Worm (Caenorhabditis elegans) whole organism, L2 larva: ENCODE measurements around the gene Y45F10B.3.

Experiments used
- elt-3 ChIP-seq: sonication (generic microtip); optimal IDR thresholded peaks from 2 replicates; lab custom pipeline; 2017; ENCODE audit warnings: missing biosample characterization, missing genetic modification characterization
- nhr-237 ChIP-seq: fragments of 150-350 bp; optimal IDR thresholded peaks from 2 replicates; lab custom pipeline; 2014; ENCODE audit warnings: missing biosample characterization, missing genetic modification characterization
- unc-39 ChIP-seq: fragments of 150-350 bp; optimal IDR thresholded peaks from 2 replicates; lab custom pipeline; 2014; ENCODE audit warnings: missing biosample characterization, missing genetic modification characterization
- ztf-4 ChIP-seq: fragments of 150-350 bp; optimal IDR thresholded peaks from 2 replicates; lab custom pipeline; 2014; ENCODE audit warnings: missing biosample characterization, missing genetic modification characterization

DNA sequence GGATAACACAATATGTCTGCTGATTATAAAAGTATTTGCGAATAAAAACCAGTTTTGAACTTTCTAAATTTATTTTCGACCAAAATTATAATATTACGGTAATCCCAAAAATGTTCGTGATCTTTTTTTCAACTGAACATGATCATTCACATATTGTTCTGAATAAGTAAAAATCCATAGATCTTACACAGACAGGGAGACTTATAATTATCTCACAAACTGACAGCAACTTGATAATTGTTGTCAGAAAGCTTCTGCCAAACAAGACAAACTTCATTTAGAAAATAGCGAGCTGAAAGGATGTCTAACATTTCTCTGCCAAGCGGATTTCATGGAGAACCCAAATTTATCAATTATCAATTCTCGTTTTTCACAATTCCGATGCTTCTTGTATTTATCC lies 33.0 kb downstream of the Y45F10B.3 start, which contains the start of gene sru-21:
- TF ChIP-seq nhr-237: no peak
- TF ChIP-seq ztf-4: no peak
- TF ChIP-seq elt-3 (tag; lab: Kevin White, UChicago): no peak
- no peak for TF ChIP-seq unc-39 (tag; lab: Kevin White, UChicago)
